Worm (Caenorhabditis elegans) whole organism, young adult: ENCODE data around the gene lem-2.

Experiments used
- C06A6.2 ChIP-seq: fragments of 200-800 bp; sonication (Bioruptor generic); conservative IDR thresholded peaks from 2 replicates; pipeline ENCODE4 v1.3.6; 2022; ENCODE audit warnings: missing genetic modification characterization, missing compliant biosample characterization
- F22D6.2 ChIP-seq: sonication (generic microtip); optimal IDR thresholded peaks from 2 replicates; lab custom pipeline; 2016; ENCODE audit warnings: mild to moderate bottlenecking, missing genetic modification characterization, missing compliant biosample characterization
- F57C9.4 ChIP-seq: sonication (generic microtip); optimal IDR thresholded peaks from 2 replicates; lab custom pipeline; 2017; ENCODE audit warnings: mild to moderate bottlenecking, missing genetic modification characterization, missing compliant biosample characterization
- T07F8.4 ChIP-seq: sonication (generic microtip); optimal IDR thresholded peaks from 2 replicates; lab custom pipeline; 2016; ENCODE audit warnings: mild to moderate bottlenecking, missing genetic modification characterization, moderate library complexity, missing compliant biosample characterization
- Y53F4B.3 ChIP-seq: fragments of 200-800 bp; sonication (Bioruptor generic); IDR thresholded peaks from 2 replicates; pipeline ENCODE4 v1.3.6; 2022; ENCODE audit warnings: missing genetic modification reagents, missing genetic modification characterization, missing compliant biosample characterization
- Y56A3A.18 ChIP-seq: fragments of 200-800 bp; sonication (Bioruptor generic); IDR thresholded peaks from 2 replicates; pipeline ENCODE4 v1.3.6; 2022; ENCODE audit warnings: missing genetic modification reagents, missing genetic modification characterization, missing compliant biosample characterization
- Y95B8A.8 ChIP-seq: fragments of 200-800 bp; sonication (Bioruptor generic); IDR thresholded peaks from 2 replicates; pipeline ENCODE4 v1.3.6; 2022; ENCODE audit warnings: missing genetic modification reagents, missing genetic modification characterization, missing compliant biosample characterization
- ZK185.1 ChIP-seq: sonication (generic microtip); optimal IDR thresholded peaks from 2 replicates; lab custom pipeline; 2016; ENCODE audit warnings: mild to moderate bottlenecking, missing genetic modification characterization, missing compliant biosample characterization; ENCODE audit not compliant: poor library complexity, severe bottlenecking
- aptf-3 ChIP-seq: fragments of 200-800 bp; sonication (Bioruptor generic); IDR thresholded peaks from 2 replicates; pipeline ENCODE4 v1.3.6; 2022; ENCODE audit warnings: missing genetic modification characterization, missing compliant biosample characterization
- attf-3 ChIP-seq: fragments of 200-800 bp; sonication (Bioruptor generic); conservative IDR thresholded peaks from 2 replicates; pipeline ENCODE4 v1.3.6; 2022; ENCODE audit warnings: missing genetic modification reagents, missing genetic modification characterization, missing compliant biosample characterization
- attf-5 ChIP-seq: fragments of 200-800 bp; sonication (Bioruptor generic); optimal IDR thresholded peaks from 2 replicates; lab custom pipeline; 2018; ENCODE audit warnings: mild to moderate bottlenecking, missing genetic modification characterization, missing compliant biosample characterization
- attf-6 ChIP-seq: fragments of 200-800 bp; sonication (Bioruptor generic); IDR thresholded peaks from 2 replicates; pipeline ENCODE4 v1.3.6; 2022; ENCODE audit warnings: missing genetic modification reagents, missing genetic modification characterization, missing compliant biosample characterization
- cebp-1 ChIP-seq, 2 experiments: fragments of 200-800 bp in 1 of 2; sonication (Bioruptor generic) in 1 of 2; sonication (generic microtip) in 1 of 2; IDR thresholded peaks in 1 of 2; optimal IDR thresholded peaks in 1 of 2; 2 replicates each; pipeline versions ENCODE4 v1.3.6 to Lab custom; 2017 to 2022; ENCODE audit warnings: missing compliant biosample characterization in 2 of 2, missing genetic modification characterization in 2 of 2, mild to moderate bottlenecking in 1 of 2, missing genetic modification reagents in 1 of 2, moderate library complexity in 1 of 2
- ceh-58 ChIP-seq: fragments of 200-800 bp; sonication (Bioruptor generic); IDR thresholded peaks from 2 replicates; pipeline ENCODE4 v1.3.6; 2022; ENCODE audit warnings: missing genetic modification characterization, missing compliant biosample characterization
- chd-7 ChIP-seq: sonication (generic microtip); optimal IDR thresholded peaks from 2 replicates; lab custom pipeline; 2016; ENCODE audit warnings: mild to moderate bottlenecking, missing genetic modification characterization, moderate library complexity, missing compliant biosample characterization
- dox-1 ChIP-seq: fragments of 200-800 bp; sonication (Bioruptor generic); IDR thresholded peaks from 2 replicates; pipeline ENCODE4 v1.3.6; 2022; ENCODE audit warnings: missing genetic modification reagents, missing genetic modification characterization, missing compliant biosample characterization
- dpl-1 ChIP-seq: fragments of 150-350 bp; optimal IDR thresholded peaks from 2 replicates; lab custom pipeline; 2014; ENCODE audit warnings: missing biosample characterization, missing genetic modification reagents, missing genetic modification characterization
- egl-44 ChIP-seq: fragments of 200-800 bp; sonication (Bioruptor generic); IDR thresholded peaks from 2 replicates; pipeline ENCODE4 v1.3.6; 2022; ENCODE audit warnings: missing genetic modification reagents, missing genetic modification characterization, missing compliant biosample characterization
- egrh-3 ChIP-seq: fragments of 200-800 bp; sonication (Bioruptor generic); IDR thresholded peaks from 2 replicates; pipeline ENCODE4 v1.3.6; 2022; ENCODE audit warnings: missing genetic modification reagents, missing genetic modification characterization, missing compliant biosample characterization
- ekl-4 ChIP-seq: fragments of 200-800 bp; sonication (Bioruptor generic); IDR thresholded peaks from 2 replicates; pipeline ENCODE4 v1.3.6; 2022; ENCODE audit warnings: missing genetic modification reagents, missing genetic modification characterization, missing compliant biosample characterization
- him-1 ChIP-seq: sonication (generic microtip); optimal IDR thresholded peaks from 2 replicates; lab custom pipeline; 2016; ENCODE audit warnings: missing genotype, missing genetic modification reagents, missing genetic modification characterization, missing compliant biosample characterization
- let-607 ChIP-seq, 2 experiments: fragments of 200-800 bp in 1 of 2; sonication (Bioruptor generic) in 1 of 2; sonication (generic microtip) in 1 of 2; optimal IDR thresholded peaks; 2 replicates each; lab custom pipeline; 2016 to 2018; ENCODE audit warnings: mild to moderate bottlenecking in 2 of 2, missing compliant biosample characterization in 2 of 2, missing genetic modification characterization in 2 of 2, moderate library complexity in 2 of 2, missing genotype in 1 of 2
- lin-26 ChIP-seq: fragments of 200-800 bp; sonication (Bioruptor generic); IDR thresholded peaks from 2 replicates; pipeline ENCODE4 v1.3.6; 2022; ENCODE audit warnings: missing genetic modification reagents, missing genetic modification characterization, missing compliant biosample characterization
- lin-40 ChIP-seq: sonication (generic microtip); optimal IDR thresholded peaks from 2 replicates; lab custom pipeline; 2016; ENCODE audit warnings: missing genetic modification characterization, mild to moderate bottlenecking, missing compliant biosample characterization, missing genotype, missing genetic modification reagents
- lin-54 ChIP-seq: fragments of 200-800 bp; sonication (Bioruptor generic); optimal IDR thresholded peaks from 2 replicates; lab custom pipeline; 2018; ENCODE audit warnings: mild to moderate bottlenecking, missing genetic modification characterization, missing compliant biosample characterization
- madf-3 ChIP-seq: fragments of 200-800 bp; sonication (Bioruptor generic); IDR thresholded peaks from 2 replicates; pipeline ENCODE4 v1.3.6; 2022; ENCODE audit warnings: missing genetic modification reagents, missing genetic modification characterization, missing compliant biosample characterization
- madf-6 ChIP-seq: fragments of 200-800 bp; sonication (Bioruptor generic); IDR thresholded peaks from 2 replicates; pipeline ENCODE4 v1.3.6; 2022; ENCODE audit warnings: missing genetic modification reagents, missing genetic modification characterization, missing compliant biosample characterization
- mcd-1 ChIP-seq: fragments of 200-800 bp; sonication (Bioruptor generic); IDR thresholded peaks from 2 replicates; pipeline ENCODE4 v1.3.6; 2022; ENCODE audit warnings: missing genetic modification reagents, missing genetic modification characterization, missing compliant biosample characterization
- mxl-1 ChIP-seq: sonication (generic microtip); optimal IDR thresholded peaks from 2 replicates; lab custom pipeline; 2016; ENCODE audit warnings: missing genetic modification characterization, missing compliant biosample characterization
- nhr-179 ChIP-seq: sonication (generic microtip); optimal IDR thresholded peaks from 2 replicates; lab custom pipeline; 2016; ENCODE audit warnings: mild to moderate bottlenecking, missing genetic modification characterization, missing compliant biosample characterization
- nhr-27 ChIP-seq: fragments of 200-800 bp; sonication (Bioruptor generic); optimal IDR thresholded peaks from 2 replicates; lab custom pipeline; 2018; ENCODE audit warnings: mild to moderate bottlenecking, missing genetic modification characterization, moderate library complexity, missing compliant biosample characterization
- nhr-80 ChIP-seq: sonication (generic microtip); optimal IDR thresholded peaks from 2 replicates; lab custom pipeline; 2016; ENCODE audit warnings: missing genetic modification characterization, missing compliant biosample characterization
- pha-4 ChIP-seq: fragments of 150-350 bp; sonication (generic microtip); optimal IDR thresholded peaks from 2 replicates; lab custom pipeline; 2014; ENCODE audit warnings: missing biosample characterization, missing genetic modification reagents, missing genetic modification characterization
- rcor-1 ChIP-seq: fragments of 200-800 bp; sonication (Bioruptor generic); IDR thresholded peaks from 2 replicates; pipeline ENCODE4 v1.3.6; 2022; ENCODE audit warnings: missing genetic modification reagents, missing genetic modification characterization, missing compliant biosample characterization
- sea-2 ChIP-seq: fragments of 200-800 bp; sonication (Bioruptor generic); IDR thresholded peaks from 2 replicates; pipeline ENCODE4 v1.3.6; 2022; ENCODE audit warnings: missing genetic modification characterization, missing compliant biosample characterization
- snpc-3.4 ChIP-seq: sonication (generic microtip); optimal IDR thresholded peaks from 2 replicates; lab custom pipeline; 2017; ENCODE audit warnings: missing genetic modification characterization, mild to moderate bottlenecking, missing compliant biosample characterization, antibody characterized with exemption, moderate library complexity, missing genotype, missing genetic modification reagents
- snpc-4 ChIP-seq, 5 experiments: fragments of 150-350 bp in 1 of 5; sonication (generic microtip) in 4 of 5; optimal IDR thresholded peaks; 2 replicates each; lab custom pipeline; 2014 to 2018; ENCODE audit warnings: missing genetic modification characterization in 5 of 5, missing biosample characterization in 3 of 5, antibody characterized with exemption in 2 of 5, mild to moderate bottlenecking in 2 of 5, missing compliant biosample characterization in 2 of 5, missing genotype in 2 of 5, moderate library complexity in 2 of 5, missing genetic modification reagents in 1 of 5
- somi-1 ChIP-seq: fragments of 200-800 bp; sonication (Bioruptor generic); optimal IDR thresholded peaks from 2 replicates; lab custom pipeline; 2018; ENCODE audit warnings: mild to moderate bottlenecking, missing genetic modification characterization, missing compliant biosample characterization
- sptf-2 ChIP-seq: fragments of 200-800 bp; sonication (Bioruptor generic); optimal IDR thresholded peaks from 2 replicates; lab custom pipeline; 2018; ENCODE audit warnings: mild to moderate bottlenecking, missing genetic modification characterization, missing compliant biosample characterization
- unc-130 ChIP-seq: sonication (generic microtip); optimal IDR thresholded peaks from 2 replicates; lab custom pipeline; 2016; ENCODE audit warnings: missing genetic modification reagents, missing genetic modification characterization, missing compliant biosample characterization
- zfh-2 ChIP-seq: fragments of 200-800 bp; sonication (Bioruptor generic); conservative IDR thresholded peaks from 2 replicates; pipeline ENCODE4 v1.3.6; 2022; ENCODE audit warnings: missing genetic modification reagents, missing genetic modification characterization, missing compliant biosample characterization

The lem-2 gene

ce11 chrII:14045235-14045634 is 18.0 kb upstream of the lem-2 start (continued):
- TF ChIP-seq Y56A3A.18 (GFP tag; lab: Robert Waterston, UW), result no peak
- TF ChIP-seq cebp-1 (GFP tag; IDR thresholded peaks at IDR 0.05; lab: Robert Waterston, UW), result no peak
- no peak for TF ChIP-seq cebp-1 (tag; optimal IDR thresholded peaks at IDR 0.05; lab: Kevin White, UChicago)

ce11 chrII:14045934-14046470 is 17.2 kb upstream of the lem-2 start:
- TF ChIP-seq rcor-1 (GFP tag; lab: Robert Waterston, UW) (no peak), madf-3 (GFP tag; lab: Robert Waterston, UW) (no peak), T07F8.4 (tag; lab: Kevin White, UChicago) (no peak), C06A6.2 (GFP tag; lab: Robert Waterston, UW) (no peak), lin-54 (GFP tag; lab: Kevin White, UChicago) (no peak), attf-3 (GFP tag; lab: Robert Waterston, UW) (no peak), ceh-58 (GFP tag; lab: Robert Waterston, UW) (no peak), madf-6 (GFP tag; lab: Robert Waterston, UW) (no peak), chd-7 (no peak), pha-4 (tag; lab: Kevin White, UChicago) (no peak), let-607 (tag; optimal IDR thresholded peaks at IDR 0.05; lab: Kevin White, UChicago) (no peak), attf-6 (GFP tag; lab: Robert Waterston, UW) (no peak)
- TF ChIP-seq, all 124 proteins: peak for 0

- TF ChIP-seq Y95B8A.8 (GFP tag; lab: Robert Waterston, UW) (no peak), mxl-1 (tag; lab: Kevin White, UChicago) (no peak), zfh-2 (GFP tag; lab: Robert Waterston, UW) (0 out of 2 replicates have a peak, but pooled peaks have one; percentile 40)
Observed at ce11 chrII:14046491-14046890, 16.8 kb upstream of the lem-2 start.

- TF ChIP-seq ZK185.1 (no peak), ekl-4 (GFP tag; lab: Robert Waterston, UW) (no peak), let-607 (tag; optimal IDR thresholded peaks at IDR 0.05; lab: Kevin White, UChicago) (no peak), nhr-80 (peak; percentile 87), nhr-179 (tag; lab: Kevin White, UChicago) (no peak), him-1 (tag; lab: Kevin White, UChicago) (no peak), lin-40 (tag; lab: Kevin White, UChicago) (peak; percentile 1), Y53F4B.3 (GFP tag; lab: Robert Waterston, UW) (no peak), attf-5 (GFP tag; lab: Kevin White, UChicago) (no peak), mcd-1 (peak; percentile 27; the same call in 1 of the 2 replicates), sptf-2 (no peak), aptf-3 (GFP tag; lab: Robert Waterston, UW) (no peak), F22D6.2 (no peak), dox-1 (GFP tag; lab: Robert Waterston, UW) (peak; percentile 62), lin-26 (GFP tag; lab: Robert Waterston, UW) (no peak), sea-2 (GFP tag; lab: Robert Waterston, UW) (no peak), egl-44 (GFP tag; lab: Robert Waterston, UW) (no peak), egrh-3 (GFP tag; lab: Robert Waterston, UW) (peak; percentile 48; the same call in 1 of the 2 replicates), snpc-4 (GFP tag; optimal IDR thresholded peaks at IDR 0.05; lab: Kevin White, UChicago) (no peak), snpc-4 (tag; optimal IDR thresholded peaks at IDR 0.05; lab: Kevin White, UChicago) (peak in 2 of 4 experiments; percentile 7 to 30), dpl-1 (GFP tag; lab: Kevin White, UChicago) (no peak), unc-130 (GFP tag; lab: Kevin White, UChicago) (no peak), somi-1 (no peak), ceh-58 (GFP tag; lab: Robert Waterston, UW) (no peak), snpc-3.4 (tag; lab: Kevin White, UChicago) (no peak), nhr-27 (tag; lab: Kevin White, UChicago) (no peak), F57C9.4 (tag; lab: Kevin White, UChicago) (no peak), Y56A3A.18 (GFP tag; lab: Robert Waterston, UW) (no peak)
Observed at ce11 chrII:14049097-14049496, 14.2 kb upstream of the lem-2 start.
